Worm (Caenorhabditis elegans): ENCODE data around the gene sup-12.

DNA sequence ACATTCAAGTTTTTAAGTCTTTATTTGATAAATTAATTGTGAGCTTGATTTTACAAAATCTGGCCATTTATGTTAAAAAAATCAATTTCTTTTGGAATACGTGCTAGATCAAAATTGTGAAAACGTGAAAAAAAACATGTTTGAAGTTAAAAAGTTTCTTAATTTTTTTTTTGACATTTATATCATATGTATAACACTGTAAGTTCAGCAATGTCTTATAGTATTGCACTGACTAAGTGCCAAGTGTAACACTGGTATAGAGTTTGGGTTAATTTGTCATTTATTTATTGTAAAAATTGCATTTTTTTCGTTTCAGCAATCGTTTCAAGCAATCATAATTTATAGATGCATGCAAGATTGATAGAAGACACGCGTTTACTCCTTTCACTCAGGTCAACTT lies 33.5 kb downstream of the sup-12 start:
- TF ChIP-seq him-1 (tag; optimal IDR thresholded peaks at IDR 0.05) (no peak), W03F9.2 (tag; optimal IDR thresholded peaks at IDR 0.05) (no peak)

Data from whole organism, L4/young adult.